Fruit fly (Drosophila melanogaster): ENCODE results near the gene Sod1.
"Not testable (repeated sequence)": the region's sequence is repeated elsewhere in the genome, so short reads cannot be mapped to it uniquely, and the experiment has no call there.

The Sod1 gene

dm6 chr3L:11113198-11114197 lies at the start of gene Sod1:
Gene Sod1 (minus strand): TSS chr3L:11113740.
- TF ChIP-seq Dll (optimal IDR thresholded peaks at IDR 0.05), result no peak
- TF ChIP-seq usp (GFP tag; optimal IDR thresholded peaks at IDR 0.05), result no peak
- no peak for TF ChIP-seq pan (optimal IDR thresholded peaks at IDR 0.05)
- no peak for TF ChIP-seq EcR (GFP tag; optimal IDR thresholded peaks at IDR 0.05)
- no peak for TF ChIP-seq psq (optimal IDR thresholded peaks at IDR 0.05)
- TF ChIP-seq CG8478 (optimal IDR thresholded peaks at IDR 0.05), result no peak

- TF ChIP-seq psq (optimal IDR thresholded peaks at IDR 0.05), result no peak
- TF ChIP-seq EcR (GFP tag; optimal IDR thresholded peaks at IDR 0.05), result no peak
- TF ChIP-seq Dll (optimal IDR thresholded peaks at IDR 0.05), result no peak
- TF ChIP-seq usp (GFP tag; optimal IDR thresholded peaks at IDR 0.05), result no peak
- TF ChIP-seq CG8478 (optimal IDR thresholded peaks at IDR 0.05), result no peak
- no peak for TF ChIP-seq pan (optimal IDR thresholded peaks at IDR 0.05)
Observed at dm6 chr3L:11155380-11155779, 41.8 kb upstream of the Sod1 start.

- TF ChIP-seq CG8478 (optimal IDR thresholded peaks at IDR 0.05) (no peak), psq (optimal IDR thresholded peaks at IDR 0.05) (no peak), Dll (optimal IDR thresholded peaks at IDR 0.05) (no peak), pan (optimal IDR thresholded peaks at IDR 0.05) (no peak), EcR (GFP tag; optimal IDR thresholded peaks at IDR 0.05) (no peak), usp (GFP tag; optimal IDR thresholded peaks at IDR 0.05) (no peak)
Observed at dm6 chr3L:11150735-11151287, 37.3 kb upstream of the Sod1 start, which contains the start of gene CG6216. Gene CG6216 (minus strand): TSS chr3L:11150785.

- no peak for TF ChIP-seq EcR (GFP tag; optimal IDR thresholded peaks at IDR 0.05)
- TF ChIP-seq Dll (optimal IDR thresholded peaks at IDR 0.05), result no peak
- no peak for TF ChIP-seq usp (GFP tag; optimal IDR thresholded peaks at IDR 0.05)
- no peak for TF ChIP-seq psq (optimal IDR thresholded peaks at IDR 0.05)
- TF ChIP-seq pan (optimal IDR thresholded peaks at IDR 0.05), result no peak
- no peak for TF ChIP-seq CG8478 (optimal IDR thresholded peaks at IDR 0.05)
Observed at dm6 chr3L:11148478-11149251, 35.1 kb upstream of the Sod1 start.

- TF ChIP-seq psq (optimal IDR thresholded peaks at IDR 0.05) (no peak), usp (GFP tag; optimal IDR thresholded peaks at IDR 0.05) (no peak), Dll (optimal IDR thresholded peaks at IDR 0.05) (no peak), EcR (GFP tag; optimal IDR thresholded peaks at IDR 0.05) (no peak), CG8478 (optimal IDR thresholded peaks at IDR 0.05) (no peak), pan (optimal IDR thresholded peaks at IDR 0.05) (no peak)
Observed at dm6 chr3L:11147675-11148074, 34.1 kb upstream of the Sod1 start.

- no peak for TF ChIP-seq CG8478 (optimal IDR thresholded peaks at IDR 0.05)
- no peak for TF ChIP-seq pan (optimal IDR thresholded peaks at IDR 0.05)
- TF ChIP-seq Dll (optimal IDR thresholded peaks at IDR 0.05), result no peak
- TF ChIP-seq usp (GFP tag; optimal IDR thresholded peaks at IDR 0.05), result no peak
- no peak for TF ChIP-seq EcR (GFP tag; optimal IDR thresholded peaks at IDR 0.05)
- TF ChIP-seq psq (optimal IDR thresholded peaks at IDR 0.05), result no peak
Observed at dm6 chr3L:11145065-11145464, 31.5 kb upstream of the Sod1 start.

- no peak for TF ChIP-seq Dll (optimal IDR thresholded peaks at IDR 0.05)
- TF ChIP-seq EcR (GFP tag; optimal IDR thresholded peaks at IDR 0.05), result no peak
- no peak for TF ChIP-seq psq (optimal IDR thresholded peaks at IDR 0.05)
- no peak for TF ChIP-seq usp (GFP tag; optimal IDR thresholded peaks at IDR 0.05)
- no peak for TF ChIP-seq CG8478 (optimal IDR thresholded peaks at IDR 0.05)
- TF ChIP-seq pan (optimal IDR thresholded peaks at IDR 0.05), result no peak
Observed at dm6 chr3L:11138862-11139261, 25.3 kb upstream of the Sod1 start.

dm6 chr3L:11136349-11136748 lies 22.8 kb upstream of the Sod1 start:
- no peak for TF ChIP-seq CG8478 (optimal IDR thresholded peaks at IDR 0.05)
- no peak for TF ChIP-seq usp (GFP tag; optimal IDR thresholded peaks at IDR 0.05)
- no peak for TF ChIP-seq Dll (optimal IDR thresholded peaks at IDR 0.05)
- no peak for TF ChIP-seq psq (optimal IDR thresholded peaks at IDR 0.05)
- no peak for TF ChIP-seq pan (optimal IDR thresholded peaks at IDR 0.05)
- no peak for TF ChIP-seq EcR (GFP tag; optimal IDR thresholded peaks at IDR 0.05)

dm6 chr3L:11135846-11136245 lies 22.3 kb upstream of the Sod1 start, which contains the start of gene IRSp53:
Gene IRSp53 (plus strand): TSS chr3L:11136049.
- TF ChIP-seq usp (GFP tag; optimal IDR thresholded peaks at IDR 0.05), result no peak
- no peak for TF ChIP-seq EcR (GFP tag; optimal IDR thresholded peaks at IDR 0.05)
- TF ChIP-seq psq (optimal IDR thresholded peaks at IDR 0.05), result no peak

dm6 chr3L:11134886-11135285 lies 21.3 kb upstream of the Sod1 start, which contains the start of gene CG14143:
Gene CG14143 (plus strand): TSS chr3L:11134987.
- not testable (repeated sequence) for TF ChIP-seq Dll (optimal IDR thresholded peaks at IDR 0.05); psq (optimal IDR thresholded peaks at IDR 0.05); EcR (GFP tag; optimal IDR thresholded peaks at IDR 0.05)

dm6 chr3L:11132055-11132454 lies 18.5 kb upstream of the Sod1 start, which contains the start of gene CG32074:
Gene CG32074 (minus strand): TSS chr3L:11132322.
- TF ChIP-seq psq (optimal IDR thresholded peaks at IDR 0.05); CG8478 (optimal IDR thresholded peaks at IDR 0.05); EcR (GFP tag; optimal IDR thresholded peaks at IDR 0.05): not testable (repeated sequence)

Data from whole organism.